Fruit fly (Drosophila melanogaster) S2 (cell line): Measurements from ENCODE around the gene CG43333.

Experiments used
- CG8478 ChIP-seq: fragments of >200 bp; optimal IDR thresholded peaks from 2 replicates; lab custom pipeline; 2018
- CTCF ChIP-seq, 2 experiments: fragments of >200 bp; optimal IDR thresholded peaks; 2 replicates each; lab custom pipeline; 2018

Gene CG43333

DNA sequence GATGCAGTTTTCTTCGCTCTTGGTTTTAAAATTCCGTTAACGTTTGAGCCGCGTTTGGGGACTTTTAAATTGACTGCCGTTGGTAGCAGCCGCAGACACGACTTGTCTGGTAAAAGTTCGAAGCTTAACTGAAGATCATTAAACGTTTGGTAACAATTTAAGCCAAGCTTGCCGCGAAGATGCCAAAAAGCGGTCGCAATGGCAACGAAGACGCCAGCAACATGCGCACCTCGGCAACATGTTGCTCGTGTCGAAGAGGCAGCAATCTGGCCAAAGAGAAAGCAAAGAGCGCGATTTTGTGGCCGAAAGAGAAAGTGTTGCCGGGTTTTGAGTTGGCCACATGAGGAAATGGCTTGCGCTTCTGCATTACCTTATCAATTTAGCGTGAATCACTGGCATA, at the start of gene CG43333:
Gene CG43333, minus strand, starts transcription at position 134 of the 400 bp plus-strand sequence.
- no peak for TF ChIP-seq CTCF (optimal IDR thresholded peaks at IDR 0.05; lab: Kevin White, UChicago)
- no peak for TF ChIP-seq CG8478

DNA sequence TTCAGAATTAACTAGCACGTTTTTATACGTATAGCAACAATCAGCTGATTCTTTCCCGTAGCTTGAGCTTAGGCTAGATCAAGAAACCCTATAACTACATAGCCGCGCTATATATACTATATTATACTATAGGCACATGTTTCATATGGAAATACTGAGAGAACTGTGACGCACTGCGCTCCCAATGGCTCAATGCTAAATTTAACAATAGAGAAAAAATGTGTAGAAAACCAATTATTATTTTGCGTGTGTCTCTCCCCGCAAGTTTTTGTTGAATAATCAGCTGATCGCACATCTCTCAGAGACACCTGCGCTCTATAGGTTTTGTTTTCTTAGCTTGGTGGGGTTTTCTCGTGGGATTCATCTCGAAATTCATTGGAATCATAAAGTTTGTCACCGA, 49.6 kb upstream of the CG43333 start:
- no peak for TF ChIP-seq CTCF (optimal IDR thresholded peaks at IDR 0.05; lab: Kevin White, UChicago)
- TF ChIP-seq CG8478 = no peak

dm6 chr2L:14226694-14227093, 46.2 kb upstream of the CG43333 start:
- TF ChIP-seq CG8478 (no peak), CTCF (optimal IDR thresholded peaks at IDR 0.05; lab: Kevin White, UChicago) (no peak)

DNA sequence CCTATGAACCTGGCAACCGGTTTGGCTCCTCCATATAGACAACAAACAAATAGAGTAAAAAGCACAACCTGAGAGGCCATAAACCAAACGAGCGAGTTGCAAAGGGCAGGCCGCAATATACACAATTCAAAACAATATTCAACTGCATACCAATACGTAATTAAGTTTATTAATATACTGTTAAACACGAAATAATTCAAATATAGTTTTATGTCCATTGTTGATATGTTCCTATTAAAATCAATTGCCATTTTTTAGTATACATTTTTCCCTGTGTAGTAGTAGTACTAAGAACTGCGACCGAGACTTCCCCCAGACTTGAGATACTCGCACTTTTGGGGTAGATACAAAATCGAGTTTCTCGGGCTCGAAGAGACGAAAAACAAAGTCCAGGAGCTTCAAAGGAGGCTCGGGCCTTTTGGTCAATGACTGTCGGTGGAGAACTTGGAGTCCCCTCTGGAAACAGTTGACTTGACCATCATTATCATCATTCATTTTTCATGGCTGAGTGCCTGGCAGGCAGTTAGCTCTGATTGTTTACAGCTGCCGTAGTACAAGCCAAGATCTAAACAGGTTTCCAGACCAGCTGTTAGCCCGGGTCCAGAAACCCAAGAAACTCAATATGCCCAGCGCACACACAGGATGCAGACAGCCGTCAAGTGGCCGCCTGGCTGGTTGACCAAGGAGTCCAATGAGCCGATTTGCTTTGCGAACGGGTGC, 45.6 kb upstream of the CG43333 start:
- TF ChIP-seq CG8478 (no peak), CTCF (optimal IDR thresholded peaks at IDR 0.05; lab: Kevin White, UChicago) (no peak)

dm6 chr2L:14223355-14223754, 42.9 kb upstream of the CG43333 start:
- TF ChIP-seq CTCF (optimal IDR thresholded peaks at IDR 0.05; lab: Kevin White, UChicago) (no peak), CG8478 (no peak)

- TF ChIP-seq CTCF (optimal IDR thresholded peaks at IDR 0.05; lab: Kevin White, UChicago) = no peak
- TF ChIP-seq CG8478 = no peak
Measured at dm6 chr2L:14221227-14221626, 40.7 kb upstream of the CG43333 start.

- TF ChIP-seq CG8478 (no peak), CTCF (optimal IDR thresholded peaks at IDR 0.05; lab: Kevin White, UChicago) (no peak)
Measured at dm6 chr2L:14212686-14213085, 32.2 kb upstream of the CG43333 start.

DNA sequence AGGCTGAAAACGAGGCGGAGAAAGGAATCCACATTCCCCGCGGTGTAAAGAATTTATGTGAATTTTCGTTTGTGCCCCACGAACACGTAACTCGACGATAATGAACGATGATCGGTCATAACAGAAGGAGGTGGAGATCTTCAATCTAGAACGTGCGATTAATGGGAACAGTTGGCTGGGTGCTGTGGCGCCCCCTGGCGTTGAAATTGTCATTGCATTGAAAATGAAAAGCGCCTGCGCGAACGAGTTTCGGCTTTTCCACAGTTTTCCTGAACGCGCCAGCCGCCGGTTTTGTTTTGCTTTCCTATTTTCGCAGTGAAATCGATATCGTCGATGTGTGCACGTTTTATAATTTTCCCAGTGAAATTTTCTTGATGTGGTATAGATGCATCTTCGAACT, 30.9 kb upstream of the CG43333 start:
- TF ChIP-seq CTCF (optimal IDR thresholded peaks at IDR 0.05; lab: Kevin White, UChicago) (peak; percentile 87 to 91), CG8478 (no peak)

DNA sequence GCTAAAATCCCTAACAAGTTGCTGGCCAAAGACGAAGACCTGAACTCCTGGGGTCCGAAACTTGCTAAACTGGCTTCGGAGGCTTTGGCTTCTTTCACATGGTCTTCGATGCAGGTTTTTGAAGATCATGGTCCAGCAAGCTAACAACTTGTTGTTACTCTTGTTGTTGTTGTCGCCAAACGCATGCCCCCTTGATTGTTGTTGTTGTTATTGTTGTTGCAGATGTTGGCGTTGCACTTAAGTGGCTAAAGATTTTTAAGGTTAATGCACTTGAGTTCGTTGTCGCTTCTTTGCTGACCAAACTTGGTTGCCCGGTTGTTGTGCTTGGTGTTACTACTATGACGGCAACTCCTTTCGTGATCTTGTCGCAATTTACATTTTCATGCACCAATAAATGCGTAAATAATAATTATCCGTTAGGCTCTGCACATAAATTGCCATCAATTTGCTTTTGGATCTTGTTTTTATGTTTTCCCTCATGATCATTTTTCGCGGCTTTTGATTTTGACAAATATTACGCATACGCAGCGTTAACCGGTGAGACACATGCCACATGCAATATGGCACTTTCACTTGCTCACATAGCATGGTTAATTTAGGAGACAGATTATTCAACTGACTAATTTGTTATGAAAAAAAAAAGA, 27.2 kb upstream of the CG43333 start:
- TF ChIP-seq CTCF (optimal IDR thresholded peaks at IDR 0.05; lab: Kevin White, UChicago) (no peak), CG8478 (no peak)

dm6 chr2L:14207134-14207533, 26.6 kb upstream of the CG43333 start:
- no peak for TF ChIP-seq CG8478
- TF ChIP-seq CTCF (optimal IDR thresholded peaks at IDR 0.05; lab: Kevin White, UChicago) = no peak

DNA sequence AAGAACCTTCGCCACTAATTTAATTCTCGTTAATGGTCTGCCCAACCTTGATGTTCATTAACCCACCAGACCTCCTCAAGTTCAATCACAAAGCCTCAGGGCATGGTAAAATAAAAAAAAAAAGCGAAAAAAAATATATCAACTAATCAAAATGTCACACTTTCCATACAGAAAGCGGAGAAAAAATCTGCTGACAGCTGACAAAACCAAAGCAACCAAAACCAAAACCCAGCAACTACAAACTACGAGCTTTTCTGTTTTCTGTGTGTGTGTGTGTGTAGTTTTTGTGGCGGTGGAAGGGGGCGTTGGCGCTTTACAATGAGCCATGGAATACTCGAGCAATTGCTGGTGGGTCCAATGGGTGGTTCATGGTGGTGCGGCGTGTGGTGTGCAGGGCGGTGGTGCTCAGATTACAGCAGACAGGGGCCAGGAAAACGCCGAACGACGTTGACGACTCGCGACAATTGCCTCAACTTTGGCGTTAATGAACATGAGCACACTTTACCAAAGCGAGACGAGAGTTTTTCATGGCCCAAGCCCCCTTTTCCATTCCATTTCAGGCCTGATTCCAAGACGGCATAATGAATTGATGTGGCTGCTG, 23.4 kb upstream of the CG43333 start:
- TF ChIP-seq CTCF (optimal IDR thresholded peaks at IDR 0.05; lab: Kevin White, UChicago) (no peak), CG8478 (no peak)

dm6 chr2L:14200393-14200792, 19.9 kb upstream of the CG43333 start:
- TF ChIP-seq CTCF (optimal IDR thresholded peaks at IDR 0.05; lab: Kevin White, UChicago) (no peak), CG8478 (no peak)

dm6 chr2L:14198341-14198740, 17.9 kb upstream of the CG43333 start:
- TF ChIP-seq CTCF (optimal IDR thresholded peaks at IDR 0.05; lab: Kevin White, UChicago) = no peak
- no peak for TF ChIP-seq CG8478

DNA sequence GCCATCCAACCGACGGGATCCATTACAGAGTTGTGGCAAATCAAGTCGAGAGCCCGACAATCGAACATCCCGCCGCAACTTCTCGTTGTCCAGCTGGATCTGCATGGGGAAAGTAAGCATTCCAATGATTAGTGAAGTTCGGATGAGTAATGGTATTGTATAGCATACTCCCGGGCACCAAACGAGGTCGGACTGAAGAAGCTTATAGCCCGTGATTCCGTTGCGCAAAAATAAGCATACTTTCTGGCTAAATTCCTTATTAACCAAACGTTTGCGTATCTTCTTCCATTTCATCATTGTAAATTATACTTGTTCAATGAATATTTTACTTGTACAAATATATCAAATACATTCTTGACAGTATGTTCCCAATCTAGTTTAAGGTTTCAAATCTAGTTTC, 16.7 kb upstream of the CG43333 start:
- TF ChIP-seq CG8478 (no peak), CTCF (optimal IDR thresholded peaks at IDR 0.05; lab: Kevin White, UChicago) (no peak)

dm6 chr2L:14182896-14183550, 2.5 kb upstream of the CG43333 start:
- TF ChIP-seq CTCF (optimal IDR thresholded peaks at IDR 0.05; lab: Kevin White, UChicago) = no peak
- no peak for TF ChIP-seq CG8478

DNA sequence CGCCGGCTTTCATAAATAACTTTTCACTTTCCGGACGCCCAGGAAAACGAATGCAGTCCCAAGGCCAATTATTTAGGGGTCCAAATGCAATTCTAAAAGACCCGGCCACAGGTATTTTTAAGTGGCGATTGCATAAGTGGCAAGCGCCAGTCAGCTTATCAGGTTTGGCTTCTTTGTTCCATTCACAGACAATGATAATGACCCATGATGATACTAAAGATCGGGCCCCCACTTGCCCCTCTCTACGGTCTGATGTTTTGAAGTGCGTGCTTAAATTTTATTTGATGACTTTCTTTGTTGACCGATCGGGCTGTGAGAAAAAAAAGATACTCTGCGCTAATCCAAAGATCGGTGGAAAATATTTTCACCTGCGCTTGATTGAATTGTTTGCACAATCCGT, 1.4 kb upstream of the CG43333 start:
- TF ChIP-seq CTCF (optimal IDR thresholded peaks at IDR 0.05; lab: Kevin White, UChicago) (no peak), CG8478 (no peak)
